Worm (Caenorhabditis elegans): ENCODE results near the gene Y81B9A.3.

Gene Y81B9A.3

ce11 chrX:9225273-9225672 lies 43.0 kb downstream of the Y81B9A.3 start (continued):
- TF ChIP-seq ceh-20 (GFP tag; IDR thresholded peaks at IDR 0.05), result no peak
- no peak for TF ChIP-seq nhr-42 (GFP tag; IDR thresholded peaks at IDR 0.05)
- TF ChIP-seq lin-13 (GFP tag; optimal IDR thresholded peaks at IDR 0.05), result no peak
- no peak for TF ChIP-seq ceh-44 (GFP tag; IDR thresholded peaks at IDR 0.05)
- no peak for TF ChIP-seq ceh-28 (tag; optimal IDR thresholded peaks at IDR 0.05)

- TF ChIP-seq nhr-28 (tag; optimal IDR thresholded peaks at IDR 0.05) (peak; percentile 27), F37D6.2 (tag; optimal IDR thresholded peaks at IDR 0.05) (no peak)
Observed at ce11 chrX:9226904-9227303, 44.7 kb downstream of the Y81B9A.3 start.

ce11 chrX:9228441-9228840 lies 46.2 kb downstream of the Y81B9A.3 start:
- TF ChIP-seq ceh-44 (GFP tag; IDR thresholded peaks at IDR 0.05) (no peak), mxl-3 (GFP tag; optimal IDR thresholded peaks at IDR 0.05) (peak; percentile 3), gei-8 (GFP tag; optimal IDR thresholded peaks at IDR 0.05) (no peak), hmg-1.1 (GFP tag; IDR thresholded peaks at IDR 0.05) (no peak), ZK546.5 (tag; optimal IDR thresholded peaks at IDR 0.05) (no peak), zag-1 (tag; optimal IDR thresholded peaks at IDR 0.05) (no peak), T20F7.1 (GFP tag; optimal IDR thresholded peaks at IDR 0.05) (no peak), zip-11 (GFP tag; IDR thresholded peaks at IDR 0.05) (no peak), ztf-11 (tag; optimal IDR thresholded peaks at IDR 0.05) (no peak), daf-19 (GFP tag; conservative IDR thresholded peaks at IDR 0.05) (no peak), nhr-41 (GFP tag; IDR thresholded peaks at IDR 0.05) (no peak), dmd-8 (GFP tag; IDR thresholded peaks at IDR 0.05) (no peak), hlh-30 (tag; optimal IDR thresholded peaks at IDR 0.05; ENCODE audit: insufficient read depth) (no peak), ama-1 (optimal IDR thresholded peaks at IDR 0.05) (no peak), nhr-48 (tag; optimal IDR thresholded peaks at IDR 0.05) (no peak), ctbp-1 (GFP tag; IDR thresholded peaks at IDR 0.05) (no peak), dve-1 (tag; optimal IDR thresholded peaks at IDR 0.05; ENCODE audit: insufficient read depth) (no peak), nhr-6 (tag; optimal IDR thresholded peaks at IDR 0.05) (no peak), mes-2 (tag; optimal IDR thresholded peaks at IDR 0.05; ENCODE audit: poor library complexity, severe bottlenecking) (no peak), mdl-1 (tag; optimal IDR thresholded peaks at IDR 0.05) (peak in 1 of 2 experiments; percentile 9), hlh-11 (tag; optimal IDR thresholded peaks at IDR 0.05) (peak; percentile 11), egl-27 (tag; optimal IDR thresholded peaks at IDR 0.05) (no peak), tra-1 (GFP tag; IDR thresholded peaks at IDR 0.05) (no peak), unc-62 (GFP tag; optimal IDR thresholded peaks at IDR 0.05 in 1 of 2) (peak in 1 of 2 experiments; percentile 87), unc-62 (tag; optimal IDR thresholded peaks at IDR 0.05) (no peak), aly-2 (tag; optimal IDR thresholded peaks at IDR 0.05) (no peak), nhr-111 (GFP tag; optimal IDR thresholded peaks at IDR 0.05) (no peak), lin-39 (tag; optimal IDR thresholded peaks at IDR 0.05) (no peak), Y5F2A.4 (GFP tag; optimal IDR thresholded peaks at IDR 0.05) (no peak), R02D3.7 (tag; optimal IDR thresholded peaks at IDR 0.05) (no peak), nhr-77 (tag; optimal IDR thresholded peaks at IDR 0.05) (no peak), nhr-11 (tag; optimal IDR thresholded peaks at IDR 0.05) (no peak), pqm-1 (tag; optimal IDR thresholded peaks at IDR 0.05) (no peak), nhr-237 (tag; optimal IDR thresholded peaks at IDR 0.05) (no peak)

ce11 chrX:9230322-9230721 lies 48.1 kb downstream of the Y81B9A.3 start:
- TF ChIP-seq hlh-30 (tag; optimal IDR thresholded peaks at IDR 0.05; ENCODE audit: insufficient read depth), result no peak
- TF ChIP-seq nhr-111 (GFP tag; optimal IDR thresholded peaks at IDR 0.05), result no peak
- peak; percentile 93 for TF ChIP-seq aha-1 (tag)
